Fruit fly (Drosophila melanogaster): Measurements from ENCODE around the gene cpx.

Gene cpx

dm6 chr3R:4280062-4280461 lies at the start of gene cpx:
Gene cpx, plus strand, starts transcription at chr3R:4280221.
- peak; percentile 71 for TF ChIP-seq achi (GFP tag; optimal IDR thresholded peaks at IDR 0.05)
- TF ChIP-seq svp (GFP tag), result no peak

- peak; percentile 2 for TF ChIP-seq Hr4 (GFP tag; optimal IDR thresholded peaks at IDR 0.05)
- peak; percentile 26 for TF ChIP-seq Hr39 (GFP tag; optimal IDR thresholded peaks at IDR 0.05)
- no peak for TF ChIP-seq Met (GFP tag; optimal IDR thresholded peaks at IDR 0.05)
- no peak for TF ChIP-seq eg (GFP tag; IDR thresholded peaks at IDR 0.05)
- peak; percentile 11 for TF ChIP-seq CG6854 (GFP tag; optimal IDR thresholded peaks at IDR 0.05)
- peak; percentile 65 for TF ChIP-seq Eip78C (GFP tag)
- TF ChIP-seq Eip93F (GFP tag; optimal IDR thresholded peaks at IDR 0.05), result no peak
- no peak for TF ChIP-seq net (GFP tag; optimal IDR thresholded peaks at IDR 0.05)
- no peak for TF ChIP-seq Lpt (GFP tag; optimal IDR thresholded peaks at IDR 0.05)
- peak; percentile 19 for TF ChIP-seq pdm3 (GFP tag; optimal IDR thresholded peaks at IDR 0.05)
- TF ChIP-seq esn (GFP tag; optimal IDR thresholded peaks at IDR 0.05), result no peak
- no peak for TF ChIP-seq dsx (GFP tag; optimal IDR thresholded peaks at IDR 0.05; ENCODE audit: poor library complexity, severe bottlenecking)
- no peak for TF ChIP-seq CG1621 (tag; optimal IDR thresholded peaks at IDR 0.05)
- no peak for TF ChIP-seq dac (GFP tag; optimal IDR thresholded peaks at IDR 0.05)
- TF ChIP-seq fd85E (GFP tag; optimal IDR thresholded peaks at IDR 0.05), result no peak
- peak; percentile 48 for TF ChIP-seq svp (GFP tag)
- TF ChIP-seq CG32006 (GFP tag; optimal IDR thresholded peaks at IDR 0.05), result peak; percentile 50
- TF ChIP-seq CG31627 (GFP tag; optimal IDR thresholded peaks at IDR 0.05), result peak; percentile 28
- no peak for TF ChIP-seq Ets21C (GFP tag; optimal IDR thresholded peaks at IDR 0.05)
- peak; percentile 4 for TF ChIP-seq lz (GFP tag; optimal IDR thresholded peaks at IDR 0.05)
- TF ChIP-seq Sox14 (GFP tag; optimal IDR thresholded peaks at IDR 0.05), result peak; percentile 18
- peak; percentile 15 for TF ChIP-seq CG3032 (tag; optimal IDR thresholded peaks at IDR 0.05)
- no peak for TF ChIP-seq CG6792 (GFP tag; optimal IDR thresholded peaks at IDR 0.05)
- peak; percentile 36 for TF ChIP-seq Sox15 (GFP tag; optimal IDR thresholded peaks at IDR 0.05)
- no peak for TF ChIP-seq cyc (GFP tag; optimal IDR thresholded peaks at IDR 0.05)
- TF ChIP-seq fd59A (GFP tag; optimal IDR thresholded peaks at IDR 0.05), result peak; percentile 16
These were observed 47.6 kb upstream of the cpx start, which contains the start of gene CG14641 for dm6 chr3R:4232139-4233017. Gene CG14641, minus strand, starts transcription at chr3R:4232342.

dm6 chr3R:4233018-4233385 lies 47.0 kb upstream of the cpx start, which contains the start of gene abs:
Gene abs, plus strand, starts transcription at chr3R:4233047.
- no peak for TF ChIP-seq CG1621 (tag; optimal IDR thresholded peaks at IDR 0.05)
- no peak for TF ChIP-seq CG32006 (GFP tag; optimal IDR thresholded peaks at IDR 0.05)
- no peak for TF ChIP-seq Ets21C (GFP tag; optimal IDR thresholded peaks at IDR 0.05)
- TF ChIP-seq lz (GFP tag; optimal IDR thresholded peaks at IDR 0.05), result no peak
- TF ChIP-seq CG6792 (GFP tag; optimal IDR thresholded peaks at IDR 0.05), result no peak
- TF ChIP-seq CG6276 (GFP tag; optimal IDR thresholded peaks at IDR 0.05), result no peak
- no peak for TF ChIP-seq Met (GFP tag; optimal IDR thresholded peaks at IDR 0.05)
- no peak for TF ChIP-seq CG9139 (GFP tag; optimal IDR thresholded peaks at IDR 0.05)
- no peak for TF ChIP-seq CG6854 (GFP tag; optimal IDR thresholded peaks at IDR 0.05)
- no peak for TF ChIP-seq CG11294 (GFP tag; IDR thresholded peaks at IDR 0.05)
- TF ChIP-seq CG10631 (GFP tag; optimal IDR thresholded peaks at IDR 0.05), result no peak
- no peak for TF ChIP-seq OdsH (GFP tag; optimal IDR thresholded peaks at IDR 0.05)
- no peak for TF ChIP-seq Sox102F (GFP tag; optimal IDR thresholded peaks at IDR 0.05)

dm6 chr3R:4234991-4235553 lies 44.9 kb upstream of the cpx start, which contains the start of gene Gel:
Gene Gel, plus strand, starts transcription at chr3R:4235217.
- peak; percentile 44 for TF ChIP-seq Eip78C (GFP tag)
- TF ChIP-seq svp (GFP tag), result peak; percentile 90
- no peak for TF ChIP-seq Hr4 (GFP tag; optimal IDR thresholded peaks at IDR 0.05)

All from whole organism, prepupa.